Worm (Caenorhabditis elegans) whole organism, late embryonic: ENCODE measurements around the gene F47G9.4.

Experiments
- C08G9.2 ChIP-seq: sonication (generic microtip); optimal IDR thresholded peaks from 2 replicates; lab custom pipeline; 2016; ENCODE audit warnings: mild to moderate bottlenecking, missing genetic modification characterization, moderate library complexity, missing compliant biosample characterization
- C38D4.7 ChIP-seq: fragments of 200-800 bp; sonication (Bioruptor generic); optimal IDR thresholded peaks from 2 replicates; lab custom pipeline; 2018; ENCODE audit warnings: mild to moderate bottlenecking, missing genetic modification characterization, moderate library complexity, missing compliant biosample characterization
- F13H6.1 ChIP-seq: sonication (generic microtip); optimal IDR thresholded peaks from 2 replicates; lab custom pipeline; 2016; ENCODE audit warnings: missing genetic modification characterization, missing compliant biosample characterization
- K02D7.2 ChIP-seq: sonication (generic microtip); optimal IDR thresholded peaks from 2 replicates; lab custom pipeline; 2017; ENCODE audit warnings: mild to moderate bottlenecking, missing genetic modification characterization, missing compliant biosample characterization
- K09A11.1 ChIP-seq: sonication (generic microtip); optimal IDR thresholded peaks from 2 replicates; lab custom pipeline; 2017; ENCODE audit warnings: antibody characterized with exemption, mild to moderate bottlenecking, missing genetic modification characterization, missing compliant biosample characterization; ENCODE audit not compliant: insufficient read depth
- T23F11.4 ChIP-seq: fragments of 200-800 bp; sonication (Bioruptor generic); optimal IDR thresholded peaks from 2 replicates; lab custom pipeline; 2018; ENCODE audit warnings: mild to moderate bottlenecking, missing genetic modification characterization, missing compliant biosample characterization
- Y22D7AL.16 ChIP-seq: sonication (generic microtip); optimal IDR thresholded peaks from 2 replicates; lab custom pipeline; 2016; ENCODE audit warnings: missing genetic modification characterization, missing compliant biosample characterization
- ahr-1 ChIP-seq: sonication (generic microtip); optimal IDR thresholded peaks from 2 replicates; lab custom pipeline; 2016; ENCODE audit warnings: missing genetic modification characterization, missing compliant biosample characterization
- ama-1 ChIP-seq: fragments of 150-350 bp; optimal IDR thresholded peaks from 2 replicates; lab custom pipeline; 2014
- ceh-18 ChIP-seq: sonication (generic microtip); optimal IDR thresholded peaks from 2 replicates; lab custom pipeline; 2016; ENCODE audit warnings: missing genetic modification characterization, missing compliant biosample characterization
- ceh-19 ChIP-seq: fragments of 200-800 bp; sonication (Bioruptor generic); optimal IDR thresholded peaks from 2 replicates; lab custom pipeline; 2018; ENCODE audit warnings: mild to moderate bottlenecking, missing genetic modification characterization, missing compliant biosample characterization
- ceh-2 ChIP-seq: sonication (generic microtip); optimal IDR thresholded peaks from 2 replicates; lab custom pipeline; 2016; ENCODE audit warnings: missing genotype, missing genetic modification characterization, missing compliant biosample characterization
- ceh-22 ChIP-seq: sonication (generic microtip); optimal IDR thresholded peaks from 2 replicates; lab custom pipeline; 2017; ENCODE audit warnings: missing biosample characterization, missing genetic modification characterization
- ceh-24 ChIP-seq: sonication (generic microtip); optimal IDR thresholded peaks from 2 replicates; lab custom pipeline; 2016; ENCODE audit warnings: mild to moderate bottlenecking, missing genetic modification characterization, missing compliant biosample characterization
- ceh-30 ChIP-seq: fragments of 150-350 bp; optimal IDR thresholded peaks from 2 replicates; lab custom pipeline; 2014; ENCODE audit warnings: missing biosample characterization, missing genetic modification characterization
- ceh-31 ChIP-seq: sonication (generic microtip); optimal IDR thresholded peaks from 2 replicates; lab custom pipeline; 2016; ENCODE audit warnings: missing genetic modification characterization, missing compliant biosample characterization
- ceh-34 ChIP-seq: sonication (generic microtip); optimal IDR thresholded peaks from 2 replicates; lab custom pipeline; 2016; ENCODE audit warnings: mild to moderate bottlenecking, missing genetic modification characterization, missing compliant biosample characterization
- ceh-45 ChIP-seq: fragments of 200-800 bp; sonication (Bioruptor generic); IDR thresholded peaks from 2 replicates; pipeline ENCODE4 v1.3.6; 2022; ENCODE audit warnings: missing genetic modification reagents, missing genetic modification characterization, missing compliant biosample characterization
- ceh-48 ChIP-seq: sonication (generic microtip); optimal IDR thresholded peaks from 2 replicates; lab custom pipeline; 2016; ENCODE audit warnings: missing genetic modification characterization, inconsistent platforms, missing compliant biosample characterization
- ceh-9 ChIP-seq: sonication (generic microtip); optimal IDR thresholded peaks from 2 replicates; lab custom pipeline; 2016; ENCODE audit warnings: mild to moderate bottlenecking, missing genetic modification characterization, inconsistent platforms, missing compliant biosample characterization
- che-1 ChIP-seq: sonication (generic microtip); optimal IDR thresholded peaks from 2 replicates; lab custom pipeline; 2016; ENCODE audit warnings: mild to moderate bottlenecking, missing genetic modification characterization, missing compliant biosample characterization
- dmd-4 ChIP-seq: sonication (generic microtip); optimal IDR thresholded peaks from 2 replicates; lab custom pipeline; 2016; ENCODE audit warnings: borderline replicate concordance, missing genetic modification characterization, missing compliant biosample characterization
- dve-1 ChIP-seq: sonication (generic microtip); optimal IDR thresholded peaks from 2 replicates; lab custom pipeline; 2017; ENCODE audit warnings: antibody characterized with exemption, mild to moderate bottlenecking, missing genetic modification characterization, missing compliant biosample characterization
- elt-2 ChIP-seq: sonication (generic microtip); optimal IDR thresholded peaks from 2 replicates; lab custom pipeline; 2016; ENCODE audit warnings: missing genetic modification reagents, missing genetic modification characterization, missing compliant biosample characterization
- elt-4 ChIP-seq: sonication (generic microtip); optimal IDR thresholded peaks from 2 replicates; lab custom pipeline; 2016; ENCODE audit warnings: missing genetic modification characterization, missing compliant biosample characterization
- ets-4 ChIP-seq: sonication (generic microtip); optimal IDR thresholded peaks from 2 replicates; lab custom pipeline; 2016; ENCODE audit warnings: missing genetic modification characterization, missing compliant biosample characterization
- eyg-1 ChIP-seq: sonication (generic microtip); optimal IDR thresholded peaks from 2 replicates; lab custom pipeline; 2016; ENCODE audit warnings: missing genotype, missing genetic modification characterization, missing compliant biosample characterization
- fax-1 ChIP-seq: sonication (generic microtip); optimal IDR thresholded peaks from 2 replicates; lab custom pipeline; 2016; ENCODE audit warnings: missing genotype, missing genetic modification characterization, missing compliant biosample characterization
- fkh-6 ChIP-seq: sonication (generic microtip); optimal IDR thresholded peaks from 2 replicates; lab custom pipeline; 2016; ENCODE audit warnings: missing genetic modification characterization, missing compliant biosample characterization
- gmeb-2 ChIP-seq: sonication (generic microtip); optimal IDR thresholded peaks from 2 replicates; lab custom pipeline; 2016; ENCODE audit warnings: missing genetic modification characterization, inconsistent platforms, missing compliant biosample characterization
- hlh-30 ChIP-seq: sonication (generic microtip); optimal IDR thresholded peaks from 2 replicates; lab custom pipeline; 2017; ENCODE audit warnings: antibody characterized with exemption, missing genetic modification characterization, missing compliant biosample characterization; ENCODE audit not compliant: insufficient read depth
- hlh-6 ChIP-seq: sonication (generic microtip); optimal IDR thresholded peaks from 2 replicates; lab custom pipeline; 2016; ENCODE audit warnings: missing genotype, missing genetic modification characterization, missing compliant biosample characterization
- lim-6 ChIP-seq: sonication (generic microtip); optimal IDR thresholded peaks from 2 replicates; lab custom pipeline; 2016; ENCODE audit warnings: missing genetic modification characterization, missing compliant biosample characterization
- lin-11 ChIP-seq: fragments of 200-800 bp; sonication (Bioruptor generic); optimal IDR thresholded peaks from 2 replicates; lab custom pipeline; 2018; ENCODE audit warnings: mild to moderate bottlenecking, missing genetic modification characterization, missing compliant biosample characterization
- nfya-1 ChIP-seq: sonication (generic microtip); optimal IDR thresholded peaks from 2 replicates; lab custom pipeline; 2017; ENCODE audit warnings: missing genetic modification characterization, mild to moderate bottlenecking, missing compliant biosample characterization, antibody characterized with exemption, moderate library complexity
- nhr-11 ChIP-seq: fragments of 150-350 bp; optimal IDR thresholded peaks from 2 replicates; lab custom pipeline; 2014; ENCODE audit warnings: missing biosample characterization, missing genetic modification characterization
- npax-4 ChIP-seq: sonication (generic microtip); optimal IDR thresholded peaks from 2 replicates; lab custom pipeline; 2016; ENCODE audit warnings: missing genetic modification characterization, missing compliant biosample characterization
- odd-2 ChIP-seq: sonication (generic microtip); optimal IDR thresholded peaks from 2 replicates; lab custom pipeline; 2017; ENCODE audit warnings: antibody characterized with exemption, mild to moderate bottlenecking, missing genetic modification characterization, missing compliant biosample characterization
- pat-9 ChIP-seq: fragments of 200-800 bp; sonication (Bioruptor generic); optimal IDR thresholded peaks from 2 replicates; lab custom pipeline; 2018; ENCODE audit warnings: mild to moderate bottlenecking, missing genetic modification characterization, moderate library complexity, missing compliant biosample characterization
- pax-1 ChIP-seq: fragments of 150-350 bp; optimal IDR thresholded peaks from 2 replicates; lab custom pipeline; 2014; ENCODE audit warnings: missing biosample characterization, missing genetic modification characterization
- pha-2 ChIP-seq: sonication (generic microtip); optimal IDR thresholded peaks from 2 replicates; lab custom pipeline; 2017; ENCODE audit warnings: mild to moderate bottlenecking, missing genetic modification characterization, missing compliant biosample characterization
- pha-4 ChIP-seq: fragments of 150-350 bp; optimal IDR thresholded peaks from 2 replicates; lab custom pipeline; 2018; ENCODE audit warnings: missing biosample characterization, missing genetic modification reagents, missing genetic modification characterization
- pqm-1 ChIP-seq: sonication (generic microtip); optimal IDR thresholded peaks from 2 replicates; lab custom pipeline; 2016; ENCODE audit warnings: missing genetic modification characterization, missing compliant biosample characterization
- pros-1 ChIP-seq: fragments of 150-350 bp; optimal IDR thresholded peaks from 2 replicates; lab custom pipeline; 2014; ENCODE audit warnings: missing biosample characterization, missing genetic modification reagents, missing genetic modification characterization
- rnt-1 ChIP-seq: sonication (generic microtip); optimal IDR thresholded peaks from 2 replicates; lab custom pipeline; 2016; ENCODE audit warnings: missing genetic modification characterization, missing compliant biosample characterization
- sdc-2 ChIP-seq: sonication (generic microtip); optimal IDR thresholded peaks from 2 replicates; lab custom pipeline; 2016; ENCODE audit warnings: missing genotype, missing genetic modification characterization, missing compliant biosample characterization
- tbx-7 ChIP-seq: sonication (generic microtip); optimal IDR thresholded peaks from 2 replicates; lab custom pipeline; 2016; ENCODE audit warnings: missing genotype, missing genetic modification characterization, missing compliant biosample characterization
- ttx-3 ChIP-seq: sonication (generic microtip); optimal IDR thresholded peaks from 2 replicates; lab custom pipeline; 2016; ENCODE audit warnings: missing genetic modification reagents, missing genetic modification characterization, missing compliant biosample characterization
- unc-42 ChIP-seq: sonication (generic microtip); optimal IDR thresholded peaks from 2 replicates; lab custom pipeline; 2016; ENCODE audit warnings: missing genotype, missing genetic modification characterization, missing compliant biosample characterization
- unc-55 ChIP-seq: sonication (generic microtip); optimal IDR thresholded peaks from 2 replicates; lab custom pipeline; 2017; ENCODE audit warnings: missing biosample characterization, missing genetic modification reagents, missing genetic modification characterization
- zip-5 ChIP-seq: sonication (generic microtip); optimal IDR thresholded peaks from 2 replicates; lab custom pipeline; 2016; ENCODE audit warnings: missing genetic modification characterization, missing compliant biosample characterization

The F47G9.4 gene

DNA sequence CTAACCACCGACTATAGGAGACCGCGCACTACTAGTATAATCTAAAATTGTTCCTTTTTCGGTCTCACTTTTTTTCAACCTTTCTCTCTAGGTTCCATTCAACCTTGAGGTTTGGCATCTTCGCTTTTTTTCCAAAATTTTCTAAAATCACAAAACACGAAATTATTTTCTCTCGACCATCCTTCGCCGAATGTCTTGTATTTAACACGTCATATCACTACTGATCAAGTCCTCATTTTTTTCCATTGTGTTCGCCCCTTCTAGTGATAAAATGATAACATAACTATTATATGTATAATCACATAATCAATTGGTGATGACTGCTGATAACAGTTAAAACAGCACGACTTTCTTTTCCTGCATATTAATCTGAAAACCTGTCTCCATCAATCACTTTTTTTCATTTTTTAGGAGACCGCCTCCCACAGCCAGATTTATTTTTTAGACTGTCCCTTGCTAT, 10.6 kb downstream of the F47G9.4 start, which contains the start of gene T03F7.7:
Gene T03F7.7 (plus strand): TSS at position 410 of the 460 bp plus-strand sequence.
- TF ChIP-seq elt-2 (tag; lab: Kevin White, UChicago) (peak; percentile 95), ceh-31 (tag; lab: Kevin White, UChicago) (no peak), pha-2 (no peak), F13H6.1 (no peak), unc-42 (tag; lab: Kevin White, UChicago) (no peak), dmd-4 (tag; lab: Kevin White, UChicago) (no peak), ceh-30 (tag; lab: Kevin White, UChicago) (no peak), unc-55 (GFP tag; lab: Kevin White, UChicago) (no peak), dve-1 (tag; lab: Kevin White, UChicago) (no peak)
- TF ChIP-seq, all 69 proteins: peak for 1

ce11 chrV:11308915-11309314, 12.7 kb downstream of the F47G9.4 start:
- TF ChIP-seq che-1 (tag; lab: Kevin White, UChicago) = no peak
- TF ChIP-seq unc-42 (tag; lab: Kevin White, UChicago) = no peak
- no peak for TF ChIP-seq ceh-22
- no peak for TF ChIP-seq lim-6 (tag; lab: Kevin White, UChicago)
- TF ChIP-seq pat-9 (tag; lab: Kevin White, UChicago) = peak; percentile 19
- peak; percentile 85 for TF ChIP-seq ceh-18
- TF ChIP-seq eyg-1 (tag; lab: Kevin White, UChicago) = no peak
- no peak for TF ChIP-seq tbx-7 (tag; lab: Kevin White, UChicago)
- TF ChIP-seq ets-4 (tag; lab: Kevin White, UChicago) = no peak
- TF ChIP-seq ama-1 (lab: Kevin White, UChicago) = no peak
- no peak for TF ChIP-seq npax-4 (tag; lab: Kevin White, UChicago)
- TF ChIP-seq dve-1 (tag; lab: Kevin White, UChicago) = no peak
- TF ChIP-seq fax-1 (tag; lab: Kevin White, UChicago) = no peak
- no peak for TF ChIP-seq ceh-2 (tag; lab: Kevin White, UChicago)
- TF ChIP-seq ceh-30 (tag; lab: Kevin White, UChicago) = no peak
- no peak for TF ChIP-seq elt-2 (tag; lab: Kevin White, UChicago)
- no peak for TF ChIP-seq ceh-48
- TF ChIP-seq hlh-6 (tag; lab: Kevin White, UChicago) = peak; percentile 15
- TF ChIP-seq hlh-30 (tag; lab: Kevin White, UChicago) = no peak
- TF ChIP-seq odd-2 (tag; lab: Kevin White, UChicago) = no peak
- TF ChIP-seq nfya-1 (tag; lab: Kevin White, UChicago) = peak; percentile 59
- TF ChIP-seq lin-11 = no peak
- TF ChIP-seq Y22D7AL.16 (tag; lab: Kevin White, UChicago) = no peak
- TF ChIP-seq pax-1 = no peak
- TF ChIP-seq F13H6.1 = no peak
- no peak for TF ChIP-seq nhr-11 (tag; lab: Kevin White, UChicago)
- no peak for TF ChIP-seq sdc-2 (tag; lab: Kevin White, UChicago)
- TF ChIP-seq pros-1 = no peak
- no peak for TF ChIP-seq fkh-6 (tag; lab: Kevin White, UChicago)
- TF ChIP-seq T23F11.4 = no peak
- no peak for TF ChIP-seq ahr-1 (tag; lab: Kevin White, UChicago)
- TF ChIP-seq pha-4 = no peak
- no peak for TF ChIP-seq ceh-19 (GFP tag; lab: Kevin White, UChicago)
- TF ChIP-seq pqm-1 (tag; lab: Kevin White, UChicago) = no peak
- TF ChIP-seq ttx-3 (tag; lab: Kevin White, UChicago) = no peak
- no peak for TF ChIP-seq ceh-45 (GFP tag; lab: Robert Waterston, UW)
- no peak for TF ChIP-seq K02D7.2 (tag; lab: Kevin White, UChicago)
- TF ChIP-seq ceh-34 (tag; lab: Kevin White, UChicago) = peak; percentile 6
- TF ChIP-seq rnt-1 (tag; lab: Kevin White, UChicago) = peak; percentile 66
- no peak for TF ChIP-seq ceh-9 (tag; lab: Kevin White, UChicago)
- TF ChIP-seq K09A11.1 = no peak
- no peak for TF ChIP-seq C38D4.7 (GFP tag; lab: Kevin White, UChicago)
- TF ChIP-seq zip-5 (tag; lab: Kevin White, UChicago) = no peak
- peak; percentile 55 for TF ChIP-seq unc-55 (GFP tag; lab: Kevin White, UChicago)
- TF ChIP-seq elt-4 = no peak
- no peak for TF ChIP-seq C08G9.2 (tag; lab: Kevin White, UChicago)
- no peak for TF ChIP-seq gmeb-2 (tag; lab: Kevin White, UChicago)
- no peak for TF ChIP-seq ceh-24
